Fruit fly (Drosophila melanogaster): Measurements from ENCODE around the gene Nubpl.

The Nubpl gene

DNA sequence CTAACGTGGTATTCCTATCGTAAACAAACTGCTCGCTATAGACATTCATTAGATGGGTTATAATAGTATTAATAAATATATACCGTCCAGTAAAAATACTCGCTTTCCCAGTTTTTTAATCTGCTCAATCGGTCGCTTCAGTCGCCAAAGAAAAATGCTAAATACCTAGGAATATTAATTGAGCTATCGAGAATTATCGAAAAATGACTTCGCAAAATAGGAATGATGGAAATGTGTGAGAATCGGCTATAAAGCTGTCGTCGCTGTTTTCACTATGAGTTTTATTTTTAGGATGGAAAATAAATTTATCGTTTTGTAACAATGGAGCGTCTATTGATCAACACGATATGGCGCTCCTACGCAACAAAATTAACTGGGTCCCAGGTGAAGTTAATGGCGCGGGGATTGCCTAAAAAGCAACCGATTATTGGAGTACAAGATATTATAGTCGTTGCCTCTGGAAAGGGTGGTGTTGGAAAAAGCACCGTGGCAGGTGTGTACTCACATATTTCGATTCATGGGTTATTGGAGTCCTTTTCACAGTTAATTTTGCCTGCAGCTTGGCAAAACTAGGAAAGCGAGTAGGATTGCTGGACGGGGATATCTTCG is at the start of gene Nubpl:
TSS of gene Nubpl (plus strand) at position 306 of the 609 bp plus-strand sequence.
- TF ChIP-seq noc (tag; optimal IDR thresholded peaks at IDR 0.05): no peak

DNA sequence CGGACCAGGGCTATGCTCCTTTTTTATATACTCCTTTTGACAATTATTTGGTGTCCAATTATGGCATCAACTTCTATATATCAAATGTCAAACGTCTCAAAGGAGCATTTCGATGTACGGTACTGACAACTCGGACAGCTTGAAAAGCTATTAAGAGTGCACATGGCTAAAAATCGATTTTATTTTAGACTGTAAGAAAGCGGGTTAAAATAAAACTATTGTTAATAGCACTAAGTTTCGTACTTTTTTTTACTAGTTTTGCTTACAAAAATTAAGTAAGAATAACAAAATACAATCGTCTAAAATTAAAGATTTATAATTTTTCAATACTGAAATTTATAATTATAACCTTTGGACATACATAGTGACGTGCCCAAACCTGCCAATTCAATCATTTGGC is 25.4 kb upstream of the Nubpl start, which contains the start of gene Ir40a:
TSS of gene Ir40a (minus strand) at position 101 of the 400 bp plus-strand sequence.
- no peak for TF ChIP-seq noc (tag; optimal IDR thresholded peaks at IDR 0.05)

DNA sequence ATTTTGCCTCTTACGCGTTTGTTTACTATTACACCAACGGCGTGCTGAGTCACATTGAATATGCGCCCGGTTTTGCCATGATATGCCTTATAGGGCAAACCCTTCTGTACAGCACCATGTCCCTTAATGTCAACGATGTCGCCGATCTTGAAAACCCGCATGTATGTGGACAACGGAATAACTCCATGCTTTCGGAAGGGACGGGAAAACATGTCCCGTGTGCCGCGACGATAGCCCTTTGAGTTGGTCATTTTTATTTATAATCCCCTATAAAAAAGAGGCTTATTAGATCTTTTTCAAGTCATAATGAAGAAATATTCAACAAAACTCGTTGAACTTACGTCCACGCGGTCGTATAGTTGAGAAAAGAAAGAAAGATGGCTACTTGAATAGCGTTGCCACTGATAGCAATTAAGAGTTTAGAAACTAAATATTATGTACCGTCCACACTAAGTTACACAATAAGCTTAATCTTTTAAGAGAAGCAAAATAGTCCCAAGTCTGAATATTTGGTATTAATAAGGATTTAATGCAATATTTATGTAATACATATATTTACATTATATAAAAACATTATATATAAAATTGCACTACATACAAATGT is 7.8 kb downstream of the Nubpl start, which contains the start of gene RpL21:
TSS of gene RpL21 (minus strand) at position 421 of the 604 bp plus-strand sequence.
- TF ChIP-seq noc (tag; optimal IDR thresholded peaks at IDR 0.05): no peak

DNA sequence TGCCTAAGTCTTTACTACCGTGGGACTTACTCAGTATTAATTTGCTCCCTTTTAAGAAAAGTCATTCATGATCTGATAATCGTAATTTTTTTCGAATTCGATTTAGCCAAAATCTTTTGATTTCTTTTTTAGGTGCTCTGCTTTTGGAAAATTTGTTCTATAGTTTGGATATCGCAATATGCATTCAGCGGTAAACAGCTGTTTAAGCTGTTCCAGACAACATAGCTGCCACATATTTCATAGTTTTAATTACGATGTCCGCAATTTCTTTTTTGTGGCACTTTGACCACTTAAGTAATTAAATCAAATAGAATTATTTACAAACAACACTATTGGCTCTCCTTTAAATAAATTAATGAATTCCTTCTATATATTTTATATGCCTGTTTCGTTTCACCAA is 8.5 kb downstream of the Nubpl start:
- no peak for TF ChIP-seq noc (tag; optimal IDR thresholded peaks at IDR 0.05)

DNA sequence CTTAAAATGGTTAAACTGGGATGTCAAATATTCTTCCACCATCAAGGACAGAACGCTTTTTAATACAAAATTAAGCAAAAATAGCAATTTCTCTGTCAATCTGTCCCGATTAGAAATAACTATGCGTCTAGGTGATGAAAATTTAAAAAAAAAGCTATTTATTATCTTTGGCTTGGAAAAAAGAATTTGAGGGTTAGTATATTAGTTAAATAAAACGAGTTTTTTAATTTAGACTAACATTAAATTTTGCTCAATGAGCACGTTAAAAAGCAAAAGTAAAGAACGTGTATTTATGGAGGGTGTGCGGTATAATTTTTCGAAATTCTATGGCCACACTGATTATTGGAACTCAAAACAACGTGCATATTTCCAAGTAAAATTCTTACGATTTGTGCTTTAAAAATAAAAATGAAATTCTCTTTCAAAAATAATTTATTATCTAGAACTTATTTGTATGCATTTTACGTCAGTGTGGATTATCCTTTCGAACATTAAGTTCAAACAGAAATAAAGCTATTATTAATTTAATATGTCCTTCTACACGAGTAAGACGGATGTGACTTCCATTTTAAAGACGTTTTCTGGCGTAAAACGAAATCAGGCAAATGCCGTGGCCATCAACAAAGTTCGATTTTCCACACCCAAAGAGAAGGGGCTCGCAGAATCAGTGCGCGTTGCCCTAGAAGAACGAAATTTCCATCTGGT is 10.0 kb downstream of the Nubpl start, which contains the start of gene Tif-IA:
TSS of gene Tif-IA (plus strand) at position 307 of the 705 bp plus-strand sequence.
- no peak for TF ChIP-seq noc (tag; optimal IDR thresholded peaks at IDR 0.05)

DNA sequence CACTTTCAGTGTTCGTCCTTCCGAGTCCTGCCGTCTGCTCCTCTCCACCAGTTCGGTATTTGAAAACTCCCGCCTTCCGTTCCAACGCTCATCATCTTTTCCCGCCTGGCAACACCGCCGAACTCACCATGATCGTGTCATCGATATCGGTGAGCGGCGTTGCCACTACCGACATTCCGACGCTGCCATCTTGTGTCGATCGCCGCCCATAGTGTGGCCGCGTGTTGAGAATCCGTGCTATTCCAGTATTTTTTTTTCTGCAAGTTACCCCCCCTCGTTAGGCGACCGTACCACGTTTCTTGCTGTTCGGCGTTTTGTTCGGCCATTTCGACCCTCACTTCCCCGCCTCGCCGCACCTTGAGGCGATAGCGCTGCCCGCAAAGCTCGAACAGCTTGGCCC is 21.3 kb downstream of the Nubpl start:
- no peak for TF ChIP-seq noc (tag; optimal IDR thresholded peaks at IDR 0.05)

DNA sequence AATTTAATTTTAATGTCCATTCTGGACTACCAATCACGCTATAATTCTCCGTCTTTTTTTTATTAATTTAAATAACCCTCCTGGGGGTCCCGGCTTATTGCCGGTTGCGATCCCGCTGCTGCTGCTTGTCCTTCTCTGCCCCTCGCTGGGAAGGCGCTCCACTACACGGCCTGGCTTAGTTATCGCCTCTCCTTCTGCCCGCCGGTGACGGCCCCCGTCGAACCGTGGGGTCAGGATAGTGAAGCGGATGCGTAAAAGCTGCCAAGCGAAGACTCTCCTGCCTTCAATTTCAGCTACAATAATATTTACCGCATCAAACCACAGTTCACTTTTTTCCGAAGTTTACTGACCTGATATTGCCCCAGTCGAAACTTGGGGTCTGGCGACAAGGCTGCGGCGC is 42.2 kb downstream of the Nubpl start:
- TF ChIP-seq noc (tag; optimal IDR thresholded peaks at IDR 0.05): no peak

DNA sequence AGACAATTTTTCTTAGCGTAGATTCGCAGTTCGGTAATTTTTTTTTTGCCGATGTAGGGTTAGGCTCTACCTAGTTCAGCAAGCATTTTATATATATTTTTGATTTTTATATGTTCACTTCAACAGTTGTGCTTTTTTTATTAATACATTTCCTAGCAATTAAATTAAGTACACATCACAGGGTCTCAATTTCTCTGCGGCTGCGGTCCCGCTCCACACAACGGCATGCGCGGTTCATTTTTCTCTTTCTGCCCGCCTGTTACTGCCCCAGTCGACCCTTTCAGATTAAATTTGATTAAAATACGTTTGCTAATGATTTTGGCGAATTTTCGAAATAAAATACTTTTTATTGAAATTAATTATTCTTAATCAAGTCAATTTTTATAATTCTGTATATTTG is 53.1 kb downstream of the Nubpl start:
- TF ChIP-seq noc (tag; optimal IDR thresholded peaks at IDR 0.05): no peak

Data from whole organism, larva.